Fruit fly (Drosophila melanogaster): ENCODE measurements around the gene CG13373.

Gene CG13373

dm6 chrX:497425-497824 lies 20.6 kb downstream of the CG13373 start:
- TF ChIP-seq OdsH (GFP tag; optimal IDR thresholded peaks at IDR 0.05) (no peak), CG6854 (GFP tag; optimal IDR thresholded peaks at IDR 0.05) (no peak), svp (GFP tag) (peak; percentile 89), salr (GFP tag; optimal IDR thresholded peaks at IDR 0.05) (no peak), fd59A (GFP tag; optimal IDR thresholded peaks at IDR 0.05) (no peak)

dm6 chrX:498434-498833 lies 21.6 kb downstream of the CG13373 start:
- TF ChIP-seq topi (GFP tag; optimal IDR thresholded peaks at IDR 0.05) (no peak), pdm3 (GFP tag; optimal IDR thresholded peaks at IDR 0.05) (no peak), esn (GFP tag; optimal IDR thresholded peaks at IDR 0.05) (no peak), CG8119 (GFP tag; IDR thresholded peaks at IDR 0.05) (no peak), spab (GFP tag; optimal IDR thresholded peaks at IDR 0.05) (no peak), net (GFP tag; optimal IDR thresholded peaks at IDR 0.05) (no peak), Eip75B (GFP tag; optimal IDR thresholded peaks at IDR 0.05) (no peak)

- TF ChIP-seq achi (GFP tag; optimal IDR thresholded peaks at IDR 0.05) (no peak), svp (GFP tag) (peak; percentile 82)
Measured at dm6 chrX:498924-499588, 22.3 kb downstream of the CG13373 start.

- TF ChIP-seq CG6276 (GFP tag; optimal IDR thresholded peaks at IDR 0.05): peak; percentile 86
- peak; percentile 90 for TF ChIP-seq fkh (GFP tag; optimal IDR thresholded peaks at IDR 0.05)
- TF ChIP-seq CG3919 (GFP tag; optimal IDR thresholded peaks at IDR 0.05): no peak
- TF ChIP-seq CG4318 (GFP tag; optimal IDR thresholded peaks at IDR 0.05): peak; percentile 82
- peak; percentile 70 for TF ChIP-seq Lpt (GFP tag; optimal IDR thresholded peaks at IDR 0.05)
- TF ChIP-seq Hr4 (GFP tag; optimal IDR thresholded peaks at IDR 0.05): peak; percentile 84
- TF ChIP-seq CG31627 (GFP tag; optimal IDR thresholded peaks at IDR 0.05): peak; percentile 67
- TF ChIP-seq fd59A (GFP tag; optimal IDR thresholded peaks at IDR 0.05): peak; percentile 62
- TF ChIP-seq CG10669 (GFP tag; optimal IDR thresholded peaks at IDR 0.05): peak; percentile 74
- TF ChIP-seq Eip78C (GFP tag): peak; percentile 95
- peak; percentile 50 for TF ChIP-seq spab (GFP tag; optimal IDR thresholded peaks at IDR 0.05)
- TF ChIP-seq CG11902 (GFP tag; optimal IDR thresholded peaks at IDR 0.05): peak; percentile 10
- peak; percentile 3 for TF ChIP-seq fd85E (GFP tag; optimal IDR thresholded peaks at IDR 0.05)
- TF ChIP-seq Hr38 (GFP tag; optimal IDR thresholded peaks at IDR 0.05): no peak
- TF ChIP-seq cyc (GFP tag; optimal IDR thresholded peaks at IDR 0.05): peak; percentile 70
- peak; percentile 83 for TF ChIP-seq net (GFP tag; optimal IDR thresholded peaks at IDR 0.05)
- TF ChIP-seq CG11762 (GFP tag; optimal IDR thresholded peaks at IDR 0.05; ENCODE audit: insufficient read depth): peak; percentile 42
- TF ChIP-seq CG16779 (tag; optimal IDR thresholded peaks at IDR 0.05): peak; percentile 41
- peak; percentile 90 for TF ChIP-seq svp (GFP tag)
- TF ChIP-seq Met (GFP tag; optimal IDR thresholded peaks at IDR 0.05): no peak
- peak; percentile 4 for TF ChIP-seq Eip93F (GFP tag; optimal IDR thresholded peaks at IDR 0.05)
- peak; percentile 60; the same call in 2 of the 3 replicates for TF ChIP-seq CG6163 (GFP tag; IDR thresholded peaks at IDR 0.05)
- peak; percentile 7 for TF ChIP-seq CG6854 (GFP tag; optimal IDR thresholded peaks at IDR 0.05)
- TF ChIP-seq Ets21C (GFP tag; optimal IDR thresholded peaks at IDR 0.05): peak; percentile 70
- peak; percentile 90 for TF ChIP-seq CG32006 (GFP tag; optimal IDR thresholded peaks at IDR 0.05)
- TF ChIP-seq lz (GFP tag; optimal IDR thresholded peaks at IDR 0.05): peak; percentile 72
- peak; percentile 64 for TF ChIP-seq CG6792 (GFP tag; optimal IDR thresholded peaks at IDR 0.05)
- peak; percentile 73 for TF ChIP-seq esn (GFP tag; optimal IDR thresholded peaks at IDR 0.05)
- peak; percentile 70 for TF ChIP-seq dsx (GFP tag; optimal IDR thresholded peaks at IDR 0.05; ENCODE audit: poor library complexity, severe bottlenecking)
- TF ChIP-seq Ets96B (tag; optimal IDR thresholded peaks at IDR 0.05): peak; percentile 72
- peak; percentile 46 for TF ChIP-seq CG7368 (GFP tag; optimal IDR thresholded peaks at IDR 0.05)
- no peak for TF ChIP-seq CG9139 (GFP tag; optimal IDR thresholded peaks at IDR 0.05)
- peak; percentile 79 for TF ChIP-seq Sox14 (GFP tag; optimal IDR thresholded peaks at IDR 0.05)
- TF ChIP-seq CG8119 (GFP tag; IDR thresholded peaks at IDR 0.05): peak; percentile 78
- TF ChIP-seq OdsH (GFP tag; optimal IDR thresholded peaks at IDR 0.05): no peak
- TF ChIP-seq topi (GFP tag; optimal IDR thresholded peaks at IDR 0.05): peak; percentile 79
- TF ChIP-seq CG11294 (GFP tag; IDR thresholded peaks at IDR 0.05): peak; percentile 71; the same call in 1 of the 2 replicates
- peak; percentile 71 for TF ChIP-seq CG6808 (GFP tag; optimal IDR thresholded peaks at IDR 0.05)
- no peak for TF ChIP-seq Hr39 (GFP tag; optimal IDR thresholded peaks at IDR 0.05)
- TF ChIP-seq eg (GFP tag; IDR thresholded peaks at IDR 0.05): peak; percentile 80
Measured at dm6 chrX:499589-500041, 22.8 kb downstream of the CG13373 start.

Data from whole organism, prepupa.